Worm (Caenorhabditis elegans) whole organism, early embryonic: ENCODE data around the gene C47E12.2.

Source experiments
- B0310.2 ChIP-seq: sonication (generic microtip); optimal IDR thresholded peaks from 2 replicates; lab custom pipeline; 2016; ENCODE audit warnings: mild to moderate bottlenecking, missing genetic modification characterization, missing compliant biosample characterization
- F13C5.2 ChIP-seq: sonication (generic microtip); optimal IDR thresholded peaks from 2 replicates; lab custom pipeline; 2017; ENCODE audit warnings: mild to moderate bottlenecking, missing genetic modification characterization, inconsistent platforms, missing compliant biosample characterization
- aly-1 ChIP-seq: sonication (generic microtip); optimal IDR thresholded peaks from 2 replicates; lab custom pipeline; 2016; ENCODE audit warnings: missing genetic modification characterization, missing compliant biosample characterization
- ama-1 ChIP-seq: fragments of 150-350 bp; optimal IDR thresholded peaks from 2 replicates; lab custom pipeline; 2014
- ceh-13 ChIP-seq: fragments of 200-800 bp; sonication (Bioruptor generic); optimal IDR thresholded peaks from 2 replicates; lab custom pipeline; 2018; ENCODE audit warnings: mild to moderate bottlenecking, missing genetic modification characterization, missing compliant biosample characterization
- ceh-36 ChIP-seq: sonication (generic microtip); optimal IDR thresholded peaks from 2 replicates; lab custom pipeline; 2016; ENCODE audit warnings: missing genetic modification characterization, inconsistent platforms, missing compliant biosample characterization
- ets-7 ChIP-seq: sonication (generic microtip); optimal IDR thresholded peaks from 2 replicates; lab custom pipeline; 2016; ENCODE audit warnings: missing genotype, missing genetic modification characterization, missing compliant biosample characterization
- flt-1 ChIP-seq: fragments of 200-800 bp; sonication (Bioruptor generic); IDR thresholded peaks from 2 replicates; pipeline ENCODE4 v1.3.6; 2022; ENCODE audit warnings: missing genetic modification characterization, missing compliant biosample characterization
- hmbx-1 ChIP-seq: sonication (generic microtip); optimal IDR thresholded peaks from 2 replicates; lab custom pipeline; 2016; ENCODE audit warnings: mild to moderate bottlenecking, missing genetic modification characterization, missing compliant biosample characterization
- hmg-4 ChIP-seq: fragments of 200-800 bp; sonication (Bioruptor generic); optimal IDR thresholded peaks from 2 replicates; lab custom pipeline; 2018; ENCODE audit warnings: mild to moderate bottlenecking, missing genetic modification characterization, missing compliant biosample characterization
- hnd-1 ChIP-seq: sonication (generic microtip); optimal IDR thresholded peaks from 2 replicates; lab custom pipeline; 2016; ENCODE audit warnings: missing genetic modification characterization, missing compliant biosample characterization
- pes-1 ChIP-seq: fragments of 200-800 bp; sonication (Bioruptor generic); IDR thresholded peaks from 2 replicates; pipeline ENCODE4 v1.3.6; 2022; ENCODE audit warnings: missing genetic modification reagents, missing genetic modification characterization, missing compliant biosample characterization
- scrt-1 ChIP-seq: fragments of 200-800 bp; sonication (Bioruptor generic); IDR thresholded peaks from 2 replicates; pipeline ENCODE4 v1.3.6; 2022; ENCODE audit warnings: missing genetic modification characterization, missing compliant biosample characterization
- sea-1 ChIP-seq: fragments of 200-800 bp; sonication (Bioruptor generic); conservative IDR thresholded peaks from 2 replicates; pipeline ENCODE4 v1.3.6; 2022; ENCODE audit warnings: missing genetic modification characterization, missing compliant biosample characterization
- tbx-11 ChIP-seq: fragments of 200-800 bp; sonication (Bioruptor generic); IDR thresholded peaks from 2 replicates; pipeline ENCODE4 v1.3.6; 2022; ENCODE audit warnings: missing genetic modification characterization, missing compliant biosample characterization
- tbx-37 ChIP-seq: fragments of 200-800 bp; sonication (Bioruptor generic); conservative IDR thresholded peaks from 2 replicates; pipeline ENCODE4 v1.3.6; 2022; ENCODE audit warnings: missing genetic modification reagents, missing genetic modification characterization, missing compliant biosample characterization
- tra-4 ChIP-seq: sonication (generic microtip); optimal IDR thresholded peaks from 2 replicates; lab custom pipeline; 2017; ENCODE audit warnings: missing genetic modification characterization, missing compliant biosample characterization

Gene C47E12.2

DNA sequence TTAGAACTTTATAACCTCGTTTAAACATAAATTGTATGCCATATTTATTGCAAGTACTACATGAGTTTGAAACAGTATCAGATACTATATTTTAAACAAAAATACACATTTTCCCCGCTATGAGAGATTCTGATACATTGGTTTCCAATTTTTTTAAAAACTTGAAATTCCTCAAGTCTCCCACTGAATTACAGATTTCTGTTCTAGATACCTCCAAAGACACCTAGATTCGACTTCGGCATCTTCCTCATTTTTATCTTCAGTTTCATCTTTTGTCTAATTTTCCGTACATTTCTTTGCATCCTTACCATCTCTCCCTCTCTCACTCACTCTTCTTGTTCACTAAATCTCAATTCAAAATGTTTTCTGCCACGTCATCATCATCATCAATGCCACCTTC, 39.4 kb downstream of the C47E12.2 start, which contains the start of gene T13H10.2:
T13H10.2 (plus strand) TSS at position 301 of the 400 bp plus-strand sequence.
- no peak for TF ChIP-seq ceh-36 (tag; lab: Kevin White, UChicago)
- TF ChIP-seq sea-1 (GFP tag; lab: Robert Waterston, UW) = no peak
- TF ChIP-seq hmbx-1 (tag; lab: Kevin White, UChicago) = no peak
- no peak for TF ChIP-seq B0310.2 (tag; lab: Kevin White, UChicago)
- no peak for TF ChIP-seq ets-7 (tag; lab: Kevin White, UChicago)
- TF ChIP-seq pes-1 (GFP tag; lab: Robert Waterston, UW) = no peak
- TF ChIP-seq F13C5.2 = no peak
- TF ChIP-seq ama-1 (lab: Kevin White, UChicago) = no peak
- TF ChIP-seq aly-1 (tag; lab: Kevin White, UChicago) = no peak
- TF ChIP-seq hmg-4 (GFP tag; lab: Kevin White, UChicago) = no peak
- no peak for TF ChIP-seq tbx-37 (GFP tag; lab: Robert Waterston, UW)
- TF ChIP-seq scrt-1 (GFP tag; lab: Robert Waterston, UW) = no peak
- no peak for TF ChIP-seq flt-1
- TF ChIP-seq ceh-13 (GFP tag; lab: Kevin White, UChicago) = no peak
- no peak for TF ChIP-seq tra-4
- no peak for TF ChIP-seq tbx-11
- TF ChIP-seq hnd-1 (tag; lab: Kevin White, UChicago) = no peak

DNA sequence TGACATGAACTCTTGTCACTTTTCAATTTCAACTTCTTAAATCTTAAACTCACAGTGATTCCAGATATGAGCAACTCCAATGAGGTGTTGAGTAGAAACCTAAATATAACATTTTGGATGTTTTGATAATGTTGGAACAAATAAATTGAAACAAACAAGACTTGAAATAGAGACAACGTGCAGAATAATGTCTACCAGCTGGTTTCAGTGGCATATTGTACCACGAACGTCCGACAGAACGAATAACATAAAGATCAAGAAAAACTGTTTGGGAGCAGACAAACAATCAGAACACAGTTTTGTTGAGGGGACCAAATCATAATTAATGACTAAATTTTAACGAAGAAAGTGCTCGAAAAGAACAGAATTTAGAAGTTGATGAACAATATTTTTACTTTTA, 50.0 kb downstream of the C47E12.2 start, which contains the start of gene gon-1:
gon-1 (minus strand) TSS at position 101 of the 400 bp plus-strand sequence.
- TF ChIP-seq tbx-11 = no peak
- no peak for TF ChIP-seq aly-1 (tag; lab: Kevin White, UChicago)
- no peak for TF ChIP-seq ama-1 (lab: Kevin White, UChicago)
- no peak for TF ChIP-seq scrt-1 (GFP tag; lab: Robert Waterston, UW)
- no peak for TF ChIP-seq ceh-13 (GFP tag; lab: Kevin White, UChicago)
- no peak for TF ChIP-seq hmbx-1 (tag; lab: Kevin White, UChicago)
- no peak for TF ChIP-seq flt-1
- no peak for TF ChIP-seq B0310.2 (tag; lab: Kevin White, UChicago)
- TF ChIP-seq F13C5.2 = no peak
- no peak for TF ChIP-seq ets-7 (tag; lab: Kevin White, UChicago)
- no peak for TF ChIP-seq hnd-1 (tag; lab: Kevin White, UChicago)
- TF ChIP-seq hmg-4 (GFP tag; lab: Kevin White, UChicago) = no peak
- TF ChIP-seq tbx-37 (GFP tag; lab: Robert Waterston, UW) = no peak
- TF ChIP-seq pes-1 (GFP tag; lab: Robert Waterston, UW) = no peak
- TF ChIP-seq ceh-36 (tag; lab: Kevin White, UChicago) = no peak
- no peak for TF ChIP-seq sea-1 (GFP tag; lab: Robert Waterston, UW)
- no peak for TF ChIP-seq tra-4
